Worm (Caenorhabditis elegans) whole organism, early embryonic: ENCODE measurements around the gene rpb-11.

Experiments
- B0310.2 ChIP-seq: sonication (generic microtip); optimal IDR thresholded peaks from 2 replicates; lab custom pipeline; 2016; ENCODE audit warnings: mild to moderate bottlenecking, missing genetic modification characterization, missing compliant biosample characterization
- F13C5.2 ChIP-seq: sonication (generic microtip); optimal IDR thresholded peaks from 2 replicates; lab custom pipeline; 2017; ENCODE audit warnings: mild to moderate bottlenecking, missing genetic modification characterization, inconsistent platforms, missing compliant biosample characterization
- ama-1 ChIP-seq: fragments of 150-350 bp; optimal IDR thresholded peaks from 2 replicates; lab custom pipeline; 2014
- ceh-13 ChIP-seq: fragments of 200-800 bp; sonication (Bioruptor generic); optimal IDR thresholded peaks from 2 replicates; lab custom pipeline; 2018; ENCODE audit warnings: mild to moderate bottlenecking, missing genetic modification characterization, missing compliant biosample characterization
- ceh-36 ChIP-seq: sonication (generic microtip); optimal IDR thresholded peaks from 2 replicates; lab custom pipeline; 2016; ENCODE audit warnings: missing genetic modification characterization, inconsistent platforms, missing compliant biosample characterization
- flt-1 ChIP-seq: fragments of 200-800 bp; sonication (Bioruptor generic); IDR thresholded peaks from 2 replicates; pipeline ENCODE4 v1.3.6; 2022; ENCODE audit warnings: missing genetic modification characterization, missing compliant biosample characterization
- hmbx-1 ChIP-seq: sonication (generic microtip); optimal IDR thresholded peaks from 2 replicates; lab custom pipeline; 2016; ENCODE audit warnings: mild to moderate bottlenecking, missing genetic modification characterization, missing compliant biosample characterization
- hmg-4 ChIP-seq: fragments of 200-800 bp; sonication (Bioruptor generic); optimal IDR thresholded peaks from 2 replicates; lab custom pipeline; 2018; ENCODE audit warnings: mild to moderate bottlenecking, missing genetic modification characterization, missing compliant biosample characterization
- hnd-1 ChIP-seq: sonication (generic microtip); optimal IDR thresholded peaks from 2 replicates; lab custom pipeline; 2016; ENCODE audit warnings: missing genetic modification characterization, missing compliant biosample characterization
- scrt-1 ChIP-seq: fragments of 200-800 bp; sonication (Bioruptor generic); IDR thresholded peaks from 2 replicates; pipeline ENCODE4 v1.3.6; 2022; ENCODE audit warnings: missing genetic modification characterization, missing compliant biosample characterization
- tbx-11 ChIP-seq: fragments of 200-800 bp; sonication (Bioruptor generic); IDR thresholded peaks from 2 replicates; pipeline ENCODE4 v1.3.6; 2022; ENCODE audit warnings: missing genetic modification characterization, missing compliant biosample characterization
- tra-4 ChIP-seq: sonication (generic microtip); optimal IDR thresholded peaks from 2 replicates; lab custom pipeline; 2017; ENCODE audit warnings: missing genetic modification characterization, missing compliant biosample characterization

- TF ChIP-seq flt-1 (GFP tag; lab: Robert Waterston, UW) (no peak), hnd-1 (tag; lab: Kevin White, UChicago) (no peak), ama-1 (peak; percentile 78), F13C5.2 (peak; percentile 24), hmg-4 (GFP tag; lab: Kevin White, UChicago) (peak; percentile 68), B0310.2 (tag; lab: Kevin White, UChicago) (no peak), tra-4 (tag; lab: Kevin White, UChicago) (no peak), ceh-36 (tag; lab: Kevin White, UChicago) (no peak), tbx-11 (GFP tag; lab: Robert Waterston, UW) (no peak), ceh-13 (GFP tag; lab: Kevin White, UChicago) (no peak), hmbx-1 (tag; lab: Kevin White, UChicago) (no peak), scrt-1 (GFP tag; lab: Robert Waterston, UW) (no peak)
These were observed 41.7 kb upstream of the rpb-11 start for ce11 chrII:14018192-14018591.
